Worm (Caenorhabditis elegans): ENCODE data around the gene srz-100.

Gene srz-100

ce11 chrV:16731600-16731999 lies at the start of gene srz-100:
srz-100 (plus strand) TSS chrV:16731900.
- no peak for TF ChIP-seq ham-2 (GFP tag; optimal IDR thresholded peaks at IDR 0.05)
- no peak for TF ChIP-seq ceh-39 (tag; optimal IDR thresholded peaks at IDR 0.05)
- no peak for TF ChIP-seq bed-3 (GFP tag; optimal IDR thresholded peaks at IDR 0.05)
- no peak for TF ChIP-seq nhr-237 (tag; optimal IDR thresholded peaks at IDR 0.05)
- no peak for TF ChIP-seq M03D4.4 (tag; optimal IDR thresholded peaks at IDR 0.05)
- TF ChIP-seq blmp-1 (tag; optimal IDR thresholded peaks at IDR 0.05) = no peak
- TF ChIP-seq nhr-2 (tag; optimal IDR thresholded peaks at IDR 0.05) = no peak
- TF ChIP-seq zip-8 (tag; optimal IDR thresholded peaks at IDR 0.05) = no peak
- TF ChIP-seq ces-1 (GFP tag; optimal IDR thresholded peaks at IDR 0.05) = no peak
- TF ChIP-seq nhr-76 (tag; optimal IDR thresholded peaks at IDR 0.05) = no peak

ce11 chrV:16682886-16683285 lies 48.8 kb upstream of the srz-100 start, which contains the start of gene srw-36:
srw-36 (plus strand) TSS chrV:16683186.
- TF ChIP-seq elt-3 (tag; optimal IDR thresholded peaks at IDR 0.05) (no peak), ceh-83 (GFP tag; optimal IDR thresholded peaks at IDR 0.05) (no peak), M03D4.4 (tag; optimal IDR thresholded peaks at IDR 0.05) (no peak), ztf-11 (tag; optimal IDR thresholded peaks at IDR 0.05) (no peak), bed-3 (GFP tag; optimal IDR thresholded peaks at IDR 0.05) (no peak), ceh-39 (tag; optimal IDR thresholded peaks at IDR 0.05) (no peak), flh-1 (GFP tag; optimal IDR thresholded peaks at IDR 0.05) (no peak), blmp-1 (tag; optimal IDR thresholded peaks at IDR 0.05) (no peak), ces-1 (GFP tag; optimal IDR thresholded peaks at IDR 0.05) (no peak), pha-4 (tag; optimal IDR thresholded peaks at IDR 0.05) (no peak), tbx-8 (GFP tag; optimal IDR thresholded peaks at IDR 0.05) (no peak), ham-2 (GFP tag; optimal IDR thresholded peaks at IDR 0.05) (no peak), sem-2 (GFP tag; optimal IDR thresholded peaks at IDR 0.05) (no peak), ceh-43 (GFP tag; optimal IDR thresholded peaks at IDR 0.05) (no peak), nhr-28 (tag; optimal IDR thresholded peaks at IDR 0.05) (no peak), nhr-2 (tag; optimal IDR thresholded peaks at IDR 0.05) (no peak)

- TF ChIP-seq lin-32 (GFP tag; optimal IDR thresholded peaks at IDR 0.05) (no peak), flh-1 (GFP tag; optimal IDR thresholded peaks at IDR 0.05) (no peak), bed-3 (GFP tag; optimal IDR thresholded peaks at IDR 0.05) (no peak), ceh-43 (GFP tag; optimal IDR thresholded peaks at IDR 0.05) (no peak), lsy-2 (tag; optimal IDR thresholded peaks at IDR 0.05) (no peak), unc-120 (tag; optimal IDR thresholded peaks at IDR 0.05; ENCODE audit: poor library complexity, severe bottlenecking) (no peak), hlh-1 (tag; optimal IDR thresholded peaks at IDR 0.05) (no peak), elt-1 (tag; optimal IDR thresholded peaks at IDR 0.05; ENCODE audit: borderline replicate concordance, insufficient read depth) (no peak), nhr-28 (tag; optimal IDR thresholded peaks at IDR 0.05) (no peak), mep-1 (tag; optimal IDR thresholded peaks at IDR 0.05) (no peak)
These were observed 48.3 kb upstream of the srz-100 start for ce11 chrV:16683359-16683758.

- no peak for TF ChIP-seq elt-3 (tag; optimal IDR thresholded peaks at IDR 0.05)
- TF ChIP-seq snpc-4 (tag; optimal IDR thresholded peaks at IDR 0.05) = no peak
- no peak for TF ChIP-seq flh-1 (GFP tag; optimal IDR thresholded peaks at IDR 0.05)
- no peak for TF ChIP-seq pha-4 (tag; optimal IDR thresholded peaks at IDR 0.05)
- TF ChIP-seq nhr-2 (tag; optimal IDR thresholded peaks at IDR 0.05) = no peak
- TF ChIP-seq mls-2 (tag; optimal IDR thresholded peaks at IDR 0.05) = no peak
- no peak for TF ChIP-seq ceh-43 (GFP tag; optimal IDR thresholded peaks at IDR 0.05)
- TF ChIP-seq ztf-11 (tag; optimal IDR thresholded peaks at IDR 0.05) = no peak
- TF ChIP-seq mep-1 (tag; optimal IDR thresholded peaks at IDR 0.05) = no peak
- no peak for TF ChIP-seq sptf-1 (tag; optimal IDR thresholded peaks at IDR 0.05)
- TF ChIP-seq unc-62 (GFP tag; optimal IDR thresholded peaks at IDR 0.05) = no peak
- TF ChIP-seq bed-3 (GFP tag; optimal IDR thresholded peaks at IDR 0.05) = no peak
- no peak for TF ChIP-seq lin-13 (tag; optimal IDR thresholded peaks at IDR 0.05)
- no peak for TF ChIP-seq nhr-237 (tag; optimal IDR thresholded peaks at IDR 0.05)
- TF ChIP-seq nhr-12 (tag; optimal IDR thresholded peaks at IDR 0.05) = no peak
- TF ChIP-seq ceh-83 (GFP tag; optimal IDR thresholded peaks at IDR 0.05) = no peak
- TF ChIP-seq drap-1 (GFP tag; optimal IDR thresholded peaks at IDR 0.05) = no peak
- no peak for TF ChIP-seq mab-5 (tag; optimal IDR thresholded peaks at IDR 0.05)
- no peak for TF ChIP-seq elt-1 (tag; optimal IDR thresholded peaks at IDR 0.05; ENCODE audit: borderline replicate concordance, insufficient read depth)
- TF ChIP-seq blmp-1 (tag; optimal IDR thresholded peaks at IDR 0.05) = no peak
These were observed 46.0 kb upstream of the srz-100 start, which contains the start of gene srw-43 for ce11 chrV:16685725-16686124. srw-43 (plus strand) TSS chrV:16686025.
